Worm (Caenorhabditis elegans): ENCODE data around the gene T05B4.9.

- no peak for TF ChIP-seq ets-4 (tag; optimal IDR thresholded peaks at IDR 0.05)
- TF ChIP-seq unc-3 (GFP tag; conservative IDR thresholded peaks at IDR 0.05) = no peak
- TF ChIP-seq unc-3 (tag; optimal IDR thresholded peaks at IDR 0.05) = no peak
- TF ChIP-seq tbx-2 (tag; optimal IDR thresholded peaks at IDR 0.05) = no peak
- no peak for TF ChIP-seq nfya-1 (tag; optimal IDR thresholded peaks at IDR 0.05)
- no peak for TF ChIP-seq ahr-1 (tag; optimal IDR thresholded peaks at IDR 0.05)
- no peak for TF ChIP-seq ceh-19 (GFP tag; optimal IDR thresholded peaks at IDR 0.05)
- no peak for TF ChIP-seq hlh-13 (GFP tag; optimal IDR thresholded peaks at IDR 0.05)
- TF ChIP-seq Y22D7AL.16 (tag; optimal IDR thresholded peaks at IDR 0.05) = no peak
- TF ChIP-seq ceh-48 (tag; optimal IDR thresholded peaks at IDR 0.05) = no peak
- no peak for TF ChIP-seq ama-1 (optimal IDR thresholded peaks at IDR 0.05)
- no peak for TF ChIP-seq pag-3 (tag; optimal IDR thresholded peaks at IDR 0.05; ENCODE audit: borderline replicate concordance)
- TF ChIP-seq che-1 (tag; optimal IDR thresholded peaks at IDR 0.05) = no peak
- no peak for TF ChIP-seq hlh-8 (tag; optimal IDR thresholded peaks at IDR 0.05)
- no peak for TF ChIP-seq K09A11.1 (tag; optimal IDR thresholded peaks at IDR 0.05; ENCODE audit: insufficient read depth)
Observed at ce11 chrV:4138688-4139087, 20.5 kb upstream of the T05B4.9 start, which contains the start of gene lgc-29.

Measured in whole organism, late embryonic.